Worm (Caenorhabditis elegans): ENCODE measurements around the gene T21C12.4.

T21C12.4 gene

ce11 chrIII:10599699-10600098 lies 41.9 kb upstream of the T21C12.4 start (continued):
- TF ChIP-seq set-16 (GFP tag; IDR thresholded peaks at IDR 0.05) (no peak), aha-1 (tag) (peak; percentile 94), lin-15B (tag; optimal IDR thresholded peaks at IDR 0.05) (no peak), T26A8.4 (GFP tag; IDR thresholded peaks at IDR 0.05) (peak; percentile 55; the same call in 1 of the 2 replicates), Y48G9A.11 (GFP tag; IDR thresholded peaks at IDR 0.05) (no peak), mep-1 (tag; optimal IDR thresholded peaks at IDR 0.05) (peak; percentile 76), nhr-237 (tag; optimal IDR thresholded peaks at IDR 0.05) (no peak), hif-1 (tag; optimal IDR thresholded peaks at IDR 0.05) (peak in 1 of 2 experiments; percentile 44), nhr-6 (tag; optimal IDR thresholded peaks at IDR 0.05) (peak; percentile 84), ztf-7 (tag; optimal IDR thresholded peaks at IDR 0.05) (peak; percentile 13), hlh-30 (tag; optimal IDR thresholded peaks at IDR 0.05; ENCODE audit: insufficient read depth) (peak; percentile 99), dve-1 (tag; optimal IDR thresholded peaks at IDR 0.05; ENCODE audit: insufficient read depth) (peak; percentile 80), Y5F2A.4 (GFP tag; optimal IDR thresholded peaks at IDR 0.05) (no peak), ZK337.2 (GFP tag; IDR thresholded peaks at IDR 0.05) (no peak), zfp-2 (tag; optimal IDR thresholded peaks at IDR 0.05) (no peak), dmd-8 (GFP tag; IDR thresholded peaks at IDR 0.05) (no peak), mxl-3 (GFP tag; optimal IDR thresholded peaks at IDR 0.05) (no peak), aly-2 (tag; optimal IDR thresholded peaks at IDR 0.05) (no peak), daf-16 (GFP tag; optimal IDR thresholded peaks at IDR 0.05) (no peak), daf-16 (tag; optimal IDR thresholded peaks at IDR 0.05) (peak; percentile 70), sdz-12 (GFP tag; optimal IDR thresholded peaks at IDR 0.05) (no peak), nhr-111 (GFP tag; optimal IDR thresholded peaks at IDR 0.05) (no peak), lin-13 (GFP tag; optimal IDR thresholded peaks at IDR 0.05) (peak; percentile 66), dmd-9 (GFP tag; IDR thresholded peaks at IDR 0.05) (no peak), cey-2 (tag; optimal IDR thresholded peaks at IDR 0.05; ENCODE audit: borderline replicate concordance, insufficient read depth) (no peak), madf-5 (GFP tag; IDR thresholded peaks at IDR 0.05) (no peak), spr-3 (GFP tag; optimal IDR thresholded peaks at IDR 0.05) (no peak), nhr-41 (GFP tag; IDR thresholded peaks at IDR 0.05) (no peak), F44E2.7 (GFP tag; IDR thresholded peaks at IDR 0.05) (no peak), F49E8.2 (tag; optimal IDR thresholded peaks at IDR 0.05; ENCODE audit: borderline replicate concordance) (no peak), lim-7 (GFP tag; IDR thresholded peaks at IDR 0.05) (no peak), nhr-102 (tag; optimal IDR thresholded peaks at IDR 0.05) (no peak), nhr-42 (GFP tag; IDR thresholded peaks at IDR 0.05) (no peak), nhr-11 (tag; optimal IDR thresholded peaks at IDR 0.05) (peak; percentile 40), nhr-77 (tag; optimal IDR thresholded peaks at IDR 0.05) (peak; percentile 14), daf-8 (GFP tag; IDR thresholded peaks at IDR 0.05) (no peak), fkh-10 (GFP tag; optimal IDR thresholded peaks at IDR 0.05) (no peak), arid-1 (GFP tag; conservative IDR thresholded peaks at IDR 0.05) (peak; percentile 55; the same call in 1 of the 2 replicates), ceh-20 (GFP tag; IDR thresholded peaks at IDR 0.05) (no peak), lin-38 (GFP tag; IDR thresholded peaks at IDR 0.05) (peak; percentile 62), F10B5.3 (tag; optimal IDR thresholded peaks at IDR 0.05) (no peak), nhr-48 (tag; optimal IDR thresholded peaks at IDR 0.05) (no peak), lin-29 (GFP tag; IDR thresholded peaks at IDR 0.05) (no peak), mdl-1 (tag; optimal IDR thresholded peaks at IDR 0.05) (peak in 1 of 2 experiments; percentile 50), gei-8 (GFP tag; optimal IDR thresholded peaks at IDR 0.05) (no peak), vab-7 (GFP tag; IDR thresholded peaks at IDR 0.05) (no peak), egl-27 (tag; optimal IDR thresholded peaks at IDR 0.05) (no peak), daf-19 (GFP tag; conservative IDR thresholded peaks at IDR 0.05) (no peak), zag-1 (tag; optimal IDR thresholded peaks at IDR 0.05) (no peak), ceh-28 (tag; optimal IDR thresholded peaks at IDR 0.05) (no peak), duxl-1 (tag; optimal IDR thresholded peaks at IDR 0.05; ENCODE audit: poor library complexity) (peak; percentile 31), fos-1 (tag; optimal IDR thresholded peaks at IDR 0.05) (no peak)
